Worm (Caenorhabditis elegans) whole organism, L3 larva: Measurements from ENCODE around the gene scl-25.

Experiments
- ZK546.5 ChIP-seq: sonication (generic microtip); optimal IDR thresholded peaks from 2 replicates; lab custom pipeline; 2017; ENCODE audit warnings: missing biosample characterization, missing genetic modification characterization
- ama-1 ChIP-seq: fragments of 150-350 bp; optimal IDR thresholded peaks from 2 replicates; lab custom pipeline; 2018
- pqm-1 ChIP-seq: fragments of 150-350 bp; optimal IDR thresholded peaks from 2 replicates; lab custom pipeline; 2017; ENCODE audit warnings: missing biosample characterization, missing genetic modification characterization, inconsistent platforms
- tbx-2 ChIP-seq: sonication (generic microtip); optimal IDR thresholded peaks from 2 replicates; lab custom pipeline; 2016; ENCODE audit warnings: mild to moderate bottlenecking, missing genetic modification characterization, missing compliant biosample characterization
- ztf-4 ChIP-seq: fragments of 150-350 bp; optimal IDR thresholded peaks from 2 replicates; lab custom pipeline; 2014; ENCODE audit warnings: missing biosample characterization, missing genetic modification characterization

DNA sequence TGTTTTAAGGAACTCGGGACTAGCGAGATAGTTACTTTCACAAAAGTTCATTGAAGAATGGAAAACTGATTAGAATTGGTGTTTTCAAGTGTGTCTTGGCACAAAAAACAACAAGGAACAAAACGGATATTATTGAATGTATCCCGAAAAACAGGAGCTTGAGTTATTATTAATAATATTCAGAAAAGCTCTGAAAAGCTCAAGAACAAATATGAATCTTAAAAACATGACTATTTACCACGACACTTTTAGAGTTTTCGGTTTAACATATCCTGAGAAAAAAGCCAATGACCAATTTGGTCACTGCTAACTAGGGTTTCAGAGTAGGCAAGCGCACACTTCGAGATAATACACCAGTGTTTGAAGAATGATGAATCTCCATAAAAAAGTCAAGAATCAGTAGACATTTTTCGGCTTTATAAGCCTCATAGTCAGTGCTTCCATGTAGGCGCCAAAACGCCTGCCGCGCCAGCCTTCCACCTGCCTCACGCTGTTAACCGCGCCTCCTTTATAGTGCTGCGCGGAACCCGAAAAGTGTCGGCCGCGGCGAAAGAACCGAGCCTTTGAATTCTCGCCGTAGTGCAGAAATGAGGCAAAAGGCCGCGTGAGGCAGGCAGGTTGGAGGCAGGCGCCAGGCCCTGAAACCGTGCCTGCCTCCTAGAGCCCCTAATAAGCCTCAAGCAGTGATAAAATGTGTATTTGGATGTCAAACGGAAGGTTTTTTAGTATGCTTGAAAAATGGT is 13.3 kb upstream of the scl-25 start, which contains the start of gene srh-236:
- TF ChIP-seq tbx-2 (tag; lab: Kevin White, UChicago) (no peak), ztf-4 (tag; lab: Kevin White, UChicago) (no peak), ZK546.5 (tag; lab: Kevin White, UChicago) (no peak), ama-1 (lab: Kevin White, UChicago) (no peak), pqm-1 (tag; lab: Kevin White, UChicago) (no peak)
